Fruit fly (Drosophila melanogaster): ENCODE measurements around the gene spri.

spri gene

dm6 chrX:10538807-10539509 lies 46.3 kb downstream of the spri start:
- TF ChIP-seq CG3032 (tag; optimal IDR thresholded peaks at IDR 0.05) = peak; percentile 29
- TF ChIP-seq Smox (GFP tag; optimal IDR thresholded peaks at IDR 0.05) = peak; percentile 55
- TF ChIP-seq Hr4 (GFP tag; optimal IDR thresholded peaks at IDR 0.05) = peak; percentile 3
- peak; percentile 37 for TF ChIP-seq Sox102F (GFP tag; optimal IDR thresholded peaks at IDR 0.05)
- TF ChIP-seq vri (GFP tag; optimal IDR thresholded peaks at IDR 0.05) = no peak
- peak; percentile 14 for TF ChIP-seq CG3919 (GFP tag; optimal IDR thresholded peaks at IDR 0.05)
- TF ChIP-seq CG8119 (GFP tag; IDR thresholded peaks at IDR 0.05) = peak; percentile 46; the same call in 2 of the 3 replicates
- TF ChIP-seq Ets96B (tag; optimal IDR thresholded peaks at IDR 0.05) = peak; percentile 17
- peak; percentile 6 for TF ChIP-seq CG6792 (GFP tag; optimal IDR thresholded peaks at IDR 0.05)
- TF ChIP-seq CG7368 (GFP tag; optimal IDR thresholded peaks at IDR 0.05) = no peak
- TF ChIP-seq Met (GFP tag; optimal IDR thresholded peaks at IDR 0.05) = peak; percentile 64
- TF ChIP-seq lz (GFP tag; optimal IDR thresholded peaks at IDR 0.05) = peak; percentile 22
- TF ChIP-seq Eip75B (GFP tag; optimal IDR thresholded peaks at IDR 0.05) = peak; percentile 36
- TF ChIP-seq svp (GFP tag) = peak; percentile 60
- TF ChIP-seq CG8319 (GFP tag; optimal IDR thresholded peaks at IDR 0.05) = no peak
- no peak for TF ChIP-seq CG11762 (GFP tag; optimal IDR thresholded peaks at IDR 0.05; ENCODE audit: insufficient read depth)
- TF ChIP-seq pdm3 (GFP tag; optimal IDR thresholded peaks at IDR 0.05) = peak; percentile 16
- TF ChIP-seq CG32006 (GFP tag; optimal IDR thresholded peaks at IDR 0.05) = peak; percentile 52
- peak; percentile 46 for TF ChIP-seq CG31627 (GFP tag; optimal IDR thresholded peaks at IDR 0.05)
- no peak for TF ChIP-seq CG16779 (tag; optimal IDR thresholded peaks at IDR 0.05)
- TF ChIP-seq eg (GFP tag; IDR thresholded peaks at IDR 0.05) = no peak
- TF ChIP-seq CG15336 (GFP tag; IDR thresholded peaks at IDR 0.05) = no peak
- no peak for TF ChIP-seq dsx (GFP tag; optimal IDR thresholded peaks at IDR 0.05; ENCODE audit: poor library complexity, severe bottlenecking)
- peak; percentile 36 for TF ChIP-seq achi (GFP tag; optimal IDR thresholded peaks at IDR 0.05)
- peak; percentile 63 for TF ChIP-seq Sox14 (GFP tag; optimal IDR thresholded peaks at IDR 0.05)
- peak; percentile 52 for TF ChIP-seq Hr39 (GFP tag; optimal IDR thresholded peaks at IDR 0.05)
- TF ChIP-seq net (GFP tag; optimal IDR thresholded peaks at IDR 0.05) = no peak
- TF ChIP-seq acj6 (GFP tag; optimal IDR thresholded peaks at IDR 0.05) = peak; percentile 43
- TF ChIP-seq CG10669 (GFP tag; optimal IDR thresholded peaks at IDR 0.05) = peak; percentile 2
- peak; percentile 22 for TF ChIP-seq OdsH (GFP tag; optimal IDR thresholded peaks at IDR 0.05)
- TF ChIP-seq cyc (GFP tag; optimal IDR thresholded peaks at IDR 0.05) = peak; percentile 3
- no peak for TF ChIP-seq ss (GFP tag; optimal IDR thresholded peaks at IDR 0.05)
- peak; percentile 27 for TF ChIP-seq CG6276 (GFP tag; optimal IDR thresholded peaks at IDR 0.05)
- TF ChIP-seq Eip78C (GFP tag) = peak; percentile 80
- no peak for TF ChIP-seq CG11294 (GFP tag; IDR thresholded peaks at IDR 0.05)
- TF ChIP-seq esn (GFP tag; optimal IDR thresholded peaks at IDR 0.05) = peak; percentile 61
- TF ChIP-seq CG6808 (GFP tag; optimal IDR thresholded peaks at IDR 0.05) = peak; percentile 16
- no peak for TF ChIP-seq Hr38 (GFP tag; optimal IDR thresholded peaks at IDR 0.05)
- peak; percentile 52 for TF ChIP-seq CG10631 (GFP tag; optimal IDR thresholded peaks at IDR 0.05)
- TF ChIP-seq topi (GFP tag; optimal IDR thresholded peaks at IDR 0.05) = peak; percentile 46
- peak; percentile 14 for TF ChIP-seq CG34406 (GFP tag; optimal IDR thresholded peaks at IDR 0.05)

- TF ChIP-seq CG6792 (GFP tag; optimal IDR thresholded peaks at IDR 0.05) (no peak), esn (GFP tag; optimal IDR thresholded peaks at IDR 0.05) (no peak), CG7368 (GFP tag; optimal IDR thresholded peaks at IDR 0.05) (no peak), Sox15 (GFP tag; optimal IDR thresholded peaks at IDR 0.05) (no peak), CG32006 (GFP tag; optimal IDR thresholded peaks at IDR 0.05) (peak; percentile 56), CG6276 (GFP tag; optimal IDR thresholded peaks at IDR 0.05) (peak; percentile 33), dac (GFP tag; optimal IDR thresholded peaks at IDR 0.05) (no peak), Eip75B (GFP tag; optimal IDR thresholded peaks at IDR 0.05) (no peak), CG31627 (GFP tag; optimal IDR thresholded peaks at IDR 0.05) (no peak), fkh (GFP tag; optimal IDR thresholded peaks at IDR 0.05) (no peak), CG11902 (GFP tag; optimal IDR thresholded peaks at IDR 0.05) (no peak), Gug (GFP tag; IDR thresholded peaks at IDR 0.05) (peak; percentile 22; the same call in 1 of the 2 replicates), salr (GFP tag; optimal IDR thresholded peaks at IDR 0.05) (peak in 1 of 2 experiments; percentile 1), topi (GFP tag; optimal IDR thresholded peaks at IDR 0.05) (no peak), Hr39 (GFP tag; optimal IDR thresholded peaks at IDR 0.05) (no peak), vri (GFP tag; optimal IDR thresholded peaks at IDR 0.05) (no peak), Ets21C (GFP tag; optimal IDR thresholded peaks at IDR 0.05) (no peak), CG6808 (GFP tag; optimal IDR thresholded peaks at IDR 0.05) (peak; percentile 29), dsx (GFP tag; optimal IDR thresholded peaks at IDR 0.05; ENCODE audit: poor library complexity, severe bottlenecking) (peak; percentile 4), CG6854 (GFP tag; optimal IDR thresholded peaks at IDR 0.05) (no peak)
Observed at dm6 chrX:10535912-10536629, 49.2 kb downstream of the spri start.

All from whole organism, prepupa.